Fruit fly (Drosophila melanogaster): Measurements from ENCODE around the gene LManII.

LManII gene

DNA sequence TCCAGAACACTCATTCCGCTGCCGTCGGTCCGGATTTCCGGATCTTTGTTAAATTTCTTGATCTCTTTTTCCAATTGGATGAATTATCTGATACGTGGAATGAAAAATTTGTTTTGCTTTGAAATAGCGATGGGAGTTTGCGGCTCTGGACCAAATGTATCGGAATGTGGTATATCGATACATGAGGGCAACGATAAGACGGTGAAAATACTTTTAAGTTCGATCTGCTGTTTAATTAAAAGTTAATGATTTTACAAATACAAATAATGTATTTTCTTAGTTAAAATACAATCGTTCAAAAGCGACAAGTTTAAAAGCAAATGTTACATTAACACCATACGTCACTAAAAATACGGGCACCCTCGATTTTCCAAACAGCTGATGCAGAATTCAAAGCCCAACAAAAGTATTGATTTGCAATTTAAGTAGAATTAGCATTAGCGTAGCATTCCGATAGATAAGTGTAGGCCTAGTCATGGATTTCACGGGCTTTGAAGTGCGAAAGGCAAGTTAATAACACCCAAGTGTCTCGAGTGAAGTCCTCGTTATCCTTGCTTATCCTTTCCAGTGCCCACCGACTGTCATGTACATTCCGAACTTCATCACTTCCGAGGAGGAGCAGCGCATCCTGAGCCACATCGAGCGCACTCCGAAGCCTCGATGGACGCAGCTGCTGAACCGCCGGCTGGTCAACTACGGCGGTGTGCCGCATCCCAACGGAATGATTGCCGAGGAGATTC lies 31.2 kb downstream of the LManII start, which contains the start of the genes Cog4 and CG6144 (continued):
- no peak for TF ChIP-seq Spps (tag; optimal IDR thresholded peaks at IDR 0.05)
- peak; percentile 75 for TF ChIP-seq bbx (GFP tag; IDR thresholded peaks at IDR 0.05; ENCODE audit: partially characterized antibody)
- TF ChIP-seq CG3163 (GFP tag; optimal IDR thresholded peaks at IDR 0.05): no peak
- peak; percentile 68 for TF ChIP-seq Opbp (GFP tag; IDR thresholded peaks at IDR 0.05; ENCODE audit: partially characterized antibody)
- peak; percentile 29 for TF ChIP-seq Hsf (GFP tag; optimal IDR thresholded peaks at IDR 0.05)
- no peak for TF ChIP-seq ab (GFP tag; optimal IDR thresholded peaks at IDR 0.05)
- TF ChIP-seq slou (GFP tag; optimal IDR thresholded peaks at IDR 0.05): no peak
- no peak for TF ChIP-seq Eip74EF (GFP tag; optimal IDR thresholded peaks at IDR 0.05)
- no peak for TF ChIP-seq CG12942 (GFP tag; optimal IDR thresholded peaks at IDR 0.05)
- TF ChIP-seq CkIIα-i1 (GFP tag; IDR thresholded peaks at IDR 0.05): no peak
- TF ChIP-seq NC2β (GFP tag; optimal IDR thresholded peaks at IDR 0.05): no peak
- peak; percentile 82; the same call in 1 of the 2 replicates for TF ChIP-seq ranshi (GFP tag; IDR thresholded peaks at IDR 0.05)
- TF ChIP-seq CG10979 (tag; optimal IDR thresholded peaks at IDR 0.05): peak; percentile 14
- peak; percentile 3 for TF ChIP-seq CHES-1-like (GFP tag; optimal IDR thresholded peaks at IDR 0.05)
- no peak for TF ChIP-seq Hr39 (optimal IDR thresholded peaks at IDR 0.05)
- TF ChIP-seq chinmo (GFP tag; IDR thresholded peaks at IDR 0.05; ENCODE audit: partially characterized antibody): 0 out of 4 replicates have a peak, but pooled peaks have one; percentile 73
- TF ChIP-seq sug (tag; optimal IDR thresholded peaks at IDR 0.05): no peak
- peak; percentile 27 for TF ChIP-seq Max (GFP tag; optimal IDR thresholded peaks at IDR 0.05)
- peak; percentile 19; the same call in 1 of the 2 replicates for TF ChIP-seq CG14441 (GFP tag; IDR thresholded peaks at IDR 0.05)
- no peak for TF ChIP-seq Mad (GFP tag; optimal IDR thresholded peaks at IDR 0.05)
- TF ChIP-seq salm (tag; optimal IDR thresholded peaks at IDR 0.05): no peak
- peak; percentile 57 for TF ChIP-seq trem (tag; optimal IDR thresholded peaks at IDR 0.05)
- TF ChIP-seq CG6254 (GFP tag; optimal IDR thresholded peaks at IDR 0.05): no peak
- no peak for TF ChIP-seq CG34376 (GFP tag; optimal IDR thresholded peaks at IDR 0.05)
- 0 out of 2 replicates have a peak, but pooled peaks have one; percentile 7 for TF ChIP-seq esg (GFP tag; conservative IDR thresholded peaks at IDR 0.05)
- TF ChIP-seq H2.0 (GFP tag; IDR thresholded peaks at IDR 0.05): no peak
- TF ChIP-seq ro (GFP tag; IDR thresholded peaks at IDR 0.05): no peak
- TF ChIP-seq pho (GFP tag; optimal IDR thresholded peaks at IDR 0.05): no peak
- no peak for TF ChIP-seq ftz-f1 (GFP tag; optimal IDR thresholded peaks at IDR 0.05)
- TF ChIP-seq Ada2b (GFP tag; IDR thresholded peaks at IDR 0.05): peak; percentile 43; the same call in 1 of the 2 replicates
- TF ChIP-seq row (GFP tag; IDR thresholded peaks at IDR 0.05): peak; percentile 84
- TF ChIP-seq mam (GFP tag; optimal IDR thresholded peaks at IDR 0.05): peak; percentile 48
- TF ChIP-seq CG2116 (GFP tag; optimal IDR thresholded peaks at IDR 0.05): peak; percentile 79
- TF ChIP-seq zfh1 (GFP tag; IDR thresholded peaks at IDR 0.05): 0 out of 3 replicates have a peak, but pooled peaks have one; percentile 43
- TF ChIP-seq tin (GFP tag; optimal IDR thresholded peaks at IDR 0.05): peak; percentile 2
- 0 out of 3 replicates have a peak, but pooled peaks have one; percentile 8 for TF ChIP-seq otp (GFP tag; IDR thresholded peaks at IDR 0.05)
- TF ChIP-seq z (GFP tag; IDR thresholded peaks at IDR 0.05): no peak
- TF ChIP-seq Dref (GFP tag; IDR thresholded peaks at IDR 0.05): peak; percentile 80
- TF ChIP-seq HLHmδ (GFP tag; optimal IDR thresholded peaks at IDR 0.05): no peak
- TF ChIP-seq nerfin-1 (tag; optimal IDR thresholded peaks at IDR 0.05): peak; percentile 99
- TF ChIP-seq pb (GFP tag; optimal IDR thresholded peaks at IDR 0.05): no peak
- no peak for TF ChIP-seq CG10431 (GFP tag; optimal IDR thresholded peaks at IDR 0.05)
- TF ChIP-seq CG30403 (GFP tag; optimal IDR thresholded peaks at IDR 0.05): peak; percentile 44
- no peak for TF ChIP-seq CG12744 (GFP tag; optimal IDR thresholded peaks at IDR 0.05)
- peak; percentile 53; the same call in 1 of the 2 replicates for TF ChIP-seq Xrp1 (GFP tag; IDR thresholded peaks at IDR 0.05)
- no peak for TF ChIP-seq cas (GFP tag; IDR thresholded peaks at IDR 0.05)
- TF ChIP-seq crol (GFP tag; IDR thresholded peaks at IDR 0.05): no peak
- TF ChIP-seq GATAe (GFP tag; conservative IDR thresholded peaks at IDR 0.05): no peak
- TF ChIP-seq Sry-δ (GFP tag; optimal IDR thresholded peaks at IDR 0.05): peak; percentile 87
- TF ChIP-seq stwl (tag; optimal IDR thresholded peaks at IDR 0.05): peak; percentile 34

Measured in whole organism, embryonic.